Fruit fly (Drosophila melanogaster) whole organism, adult: Measurements from ENCODE around the gene C3G.
A peak's percentile ranks its signal among the peaks of the same experiment; 100 is the strongest.

Source experiments
- CG7045 ChIP-seq: fragments of 200-800 bp; sonication (Bioruptor generic); optimal IDR thresholded peaks from 2 replicates; lab custom pipeline; 2017; ENCODE audit warnings: missing biosample characterization, mild to moderate bottlenecking, missing genetic modification characterization
- ovo ChIP-seq: fragments of 200-800 bp; sonication (Bioruptor generic); optimal IDR thresholded peaks from 2 replicates; lab custom pipeline; 2016; ENCODE audit warnings: missing biosample characterization, missing genetic modification characterization

DNA sequence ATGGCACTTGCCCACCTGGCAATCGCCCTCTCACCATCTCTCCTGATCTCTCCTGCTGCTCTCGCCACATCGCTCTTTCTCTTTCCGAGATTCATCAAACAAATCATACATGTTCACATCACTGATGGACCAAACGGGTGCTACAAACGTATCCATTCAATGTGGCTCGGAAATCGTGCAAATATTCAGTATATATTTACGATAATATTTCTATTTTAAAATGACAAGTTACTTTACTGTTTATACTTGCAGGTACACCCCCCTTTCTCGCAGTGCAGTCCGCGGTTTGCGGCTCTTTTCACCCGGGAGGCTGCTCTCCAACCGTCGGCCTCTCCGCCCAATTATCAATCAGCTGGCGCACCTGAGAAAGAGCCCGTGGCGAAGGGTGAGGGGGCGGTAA is 11.9 kb downstream of the C3G start:
- TF ChIP-seq ovo (GFP tag; lab: Kevin White, UChicago) (no peak), CG7045 (GFP tag; lab: Kevin White, UChicago) (peak; percentile 6)
